Fruit fly (Drosophila melanogaster) whole organism, embryonic: ENCODE data around the gene Sas-6.

ENCODE experiments used
- CG10543 ChIP-seq: fragments of 200-800 bp; sonication (Bioruptor generic); optimal IDR thresholded peaks from 3 replicates; lab custom pipeline; 2017; ENCODE audit warnings: missing biosample characterization, mild to moderate bottlenecking, missing genetic modification characterization, moderate library complexity
- CG13287 ChIP-seq: fragments of 200-800 bp; sonication (Bioruptor generic); IDR thresholded peaks from 2 replicates; pipeline ENCODE4 v1.3.6; 2022; ENCODE audit warnings: missing biosample characterization, missing genetic modification characterization; ENCODE audit not compliant: partially characterized antibody
- CG14965 ChIP-seq: fragments of 200-800 bp; sonication (Bioruptor generic); optimal IDR thresholded peaks from 2 replicates; lab custom pipeline; 2016; ENCODE audit warnings: missing biosample characterization, missing genetic modification characterization, borderline replicate concordance
- CG1602 ChIP-seq: fragments of 200-800 bp; sonication (Bioruptor generic); optimal IDR thresholded peaks from 3 replicates; lab custom pipeline; 2016; ENCODE audit warnings: missing biosample characterization, missing genetic modification characterization
- CG16863 ChIP-seq: fragments of 200-800 bp; sonication (Bioruptor generic); optimal IDR thresholded peaks from 3 replicates; lab custom pipeline; 2016; ENCODE audit warnings: missing biosample characterization, missing genetic modification characterization
- CG17829 ChIP-seq: fragments of 200-800 bp; optimal IDR thresholded peaks from 2 replicates; lab custom pipeline; 2019; ENCODE audit warnings: missing biosample characterization, mild to moderate bottlenecking, missing genetic modification characterization, moderate library complexity
- CG18011 ChIP-seq: fragments of 200-800 bp; sonication (Bioruptor generic); optimal IDR thresholded peaks from 2 replicates; lab custom pipeline; 2017; ENCODE audit warnings: missing biosample characterization, missing genetic modification characterization, mild to moderate bottlenecking, moderate library complexity, missing genotype
- CG2120 ChIP-seq: fragments of 200-800 bp; sonication (Bioruptor generic); optimal IDR thresholded peaks from 3 replicates; lab custom pipeline; 2016; ENCODE audit warnings: missing biosample characterization, missing genetic modification characterization
- CG2202 ChIP-seq: fragments of 200-800 bp; sonication (Bioruptor generic); optimal IDR thresholded peaks from 2 replicates; lab custom pipeline; 2018; ENCODE audit warnings: missing biosample characterization, mild to moderate bottlenecking, missing genetic modification characterization
- CG2889 ChIP-seq: fragments of 200-800 bp; sonication (Bioruptor generic); IDR thresholded peaks from 3 replicates; pipeline ENCODE4 v1.3.6; 2022; ENCODE audit warnings: missing biosample characterization, missing genetic modification characterization
- CG7271 ChIP-seq: fragments of 200-800 bp; sonication (Bioruptor generic); optimal IDR thresholded peaks from 2 replicates; lab custom pipeline; 2018; ENCODE audit warnings: missing biosample characterization, mild to moderate bottlenecking, missing genetic modification characterization, moderate library complexity
- CG7928 ChIP-seq: fragments of 200-800 bp; sonication (Bioruptor generic); optimal IDR thresholded peaks from 2 replicates; lab custom pipeline; 2017; ENCODE audit warnings: missing biosample characterization, mild to moderate bottlenecking, missing genetic modification characterization
- CG7987 ChIP-seq: fragments of 200-800 bp; sonication (Bioruptor generic); optimal IDR thresholded peaks from 2 replicates; lab custom pipeline; 2018; ENCODE audit warnings: missing biosample characterization, mild to moderate bottlenecking, missing genetic modification characterization, moderate library complexity
- CG9727 ChIP-seq: fragments of 200-800 bp; sonication (Bioruptor generic); optimal IDR thresholded peaks from 3 replicates; lab custom pipeline; 2017; ENCODE audit warnings: missing biosample characterization, mild to moderate bottlenecking, missing genetic modification characterization
- CG9876 ChIP-seq: fragments of 200-800 bp; sonication (Bioruptor generic); optimal IDR thresholded peaks from 2 replicates; lab custom pipeline; 2016; ENCODE audit warnings: missing biosample characterization, missing genetic modification characterization
- CG9932 ChIP-seq: fragments of 200-800 bp; sonication (Bioruptor generic); IDR thresholded peaks from 2 replicates; pipeline ENCODE4 v1.3.6; 2022; ENCODE audit warnings: missing biosample characterization, missing genetic modification characterization
- Doc2 ChIP-seq: fragments of 200-800 bp; sonication (Bioruptor generic); IDR thresholded peaks from 2 replicates; pipeline ENCODE4 v1.3.6; 2022; ENCODE audit warnings: missing biosample characterization, missing genetic modification characterization
- Dp ChIP-seq: fragments of 200-800 bp; sonication (Bioruptor generic); optimal IDR thresholded peaks from 2 replicates; lab custom pipeline; 2018; ENCODE audit warnings: missing biosample characterization, mild to moderate bottlenecking, missing genetic modification characterization, moderate library complexity
- Elba2 ChIP-seq: fragments of 200-800 bp; sonication (Bioruptor generic); optimal IDR thresholded peaks from 3 replicates; lab custom pipeline; 2016; ENCODE audit warnings: missing biosample characterization, missing genetic modification characterization
- Gug ChIP-seq: fragments of 200-800 bp; sonication (Bioruptor generic); IDR thresholded peaks from 4 replicates; pipeline ENCODE4 v1.3.6; 2022; ENCODE audit warnings: missing biosample characterization, missing genetic modification characterization
- HLH3B ChIP-seq: fragments of 200-800 bp; sonication (Bioruptor generic); IDR thresholded peaks from 2 replicates; pipeline ENCODE4 v1.3.6; 2022; ENCODE audit warnings: missing biosample characterization, missing genetic modification characterization
- HLH54F ChIP-seq: fragments of 200-800 bp; sonication (Bioruptor generic); optimal IDR thresholded peaks from 3 replicates; lab custom pipeline; 2016; ENCODE audit warnings: missing biosample characterization, missing genetic modification characterization
- Hmr ChIP-seq: fragments of 200-800 bp; sonication (Bioruptor generic); optimal IDR thresholded peaks from 3 replicates; lab custom pipeline; 2017; ENCODE audit warnings: mild to moderate bottlenecking, missing biosample characterization, missing genetic modification reagents, missing genetic modification characterization
- NC2α ChIP-seq: fragments of 200-800 bp; sonication (Bioruptor generic); optimal IDR thresholded peaks from 2 replicates; lab custom pipeline; 2016; ENCODE audit warnings: missing biosample characterization, missing genetic modification characterization
- NFAT ChIP-seq: fragments of 200-800 bp; sonication (Bioruptor generic); IDR thresholded peaks from 2 replicates; pipeline ENCODE4 v1.3.6; 2022; ENCODE audit warnings: missing biosample characterization, missing genetic modification characterization
- Nf-YA ChIP-seq: fragments of 200-800 bp; sonication (Bioruptor generic); IDR thresholded peaks from 2 replicates; pipeline ENCODE4 v1.3.6; 2022; ENCODE audit warnings: missing biosample characterization, missing genetic modification characterization
- Oli ChIP-seq: fragments of 200-800 bp; sonication (Bioruptor generic); optimal IDR thresholded peaks from 2 replicates; lab custom pipeline; 2018; ENCODE audit warnings: missing biosample characterization, mild to moderate bottlenecking, missing genetic modification characterization, moderate library complexity
- Sry-β ChIP-seq: fragments of 200-800 bp; sonication (Bioruptor generic); optimal IDR thresholded peaks from 2 replicates; lab custom pipeline; 2018; ENCODE audit warnings: missing biosample characterization, mild to moderate bottlenecking, missing genetic modification characterization, moderate library complexity
- ara ChIP-seq: fragments of 200-800 bp; sonication (Bioruptor generic); IDR thresholded peaks from 2 replicates; pipeline ENCODE4 v1.3.6; 2022; ENCODE audit warnings: missing biosample characterization, missing genetic modification characterization
- cad ChIP-seq: fragments of >200 bp; optimal IDR thresholded peaks from 2 replicates; lab custom pipeline; 2017; ENCODE audit warnings: missing biosample characterization, missing genetic modification characterization
- cato ChIP-seq: fragments of 200-800 bp; sonication (Bioruptor generic); optimal IDR thresholded peaks from 2 replicates; lab custom pipeline; 2016; ENCODE audit warnings: missing biosample characterization, missing genetic modification characterization, borderline replicate concordance
- cg ChIP-seq: fragments of 200-800 bp; sonication (Bioruptor generic); optimal IDR thresholded peaks from 3 replicates; lab custom pipeline; 2019; ENCODE audit warnings: missing biosample characterization, mild to moderate bottlenecking, missing genetic modification characterization, moderate library complexity
- dati ChIP-seq: fragments of 200-800 bp; sonication (Bioruptor generic); IDR thresholded peaks from 2 replicates; pipeline ENCODE4 v1.3.6; 2022; ENCODE audit warnings: missing biosample characterization, missing genetic modification characterization
- eyg ChIP-seq: fragments of 200-800 bp; sonication (Bioruptor generic); optimal IDR thresholded peaks from 3 replicates; lab custom pipeline; 2016; ENCODE audit warnings: missing biosample characterization, missing genetic modification characterization
- kah ChIP-seq: fragments of 200-800 bp; sonication (Bioruptor generic); optimal IDR thresholded peaks from 2 replicates; lab custom pipeline; 2018; ENCODE audit warnings: missing biosample characterization, mild to moderate bottlenecking, missing genetic modification characterization
- lilli ChIP-seq: fragments of 200-800 bp; sonication (Bioruptor generic); optimal IDR thresholded peaks from 3 replicates; lab custom pipeline; 2016; ENCODE audit warnings: missing biosample characterization, missing genetic modification characterization
- lola ChIP-seq, 3 experiments: fragments of >200 bp in 2 of 3; fragments of 200-800 bp in 1 of 3; sonication (Bioruptor generic) in 1 of 3; optimal IDR thresholded peaks; 2 replicates each; lab custom pipeline; 2017 to 2019; ENCODE audit warnings: missing biosample characterization in 3 of 3, missing genetic modification characterization in 3 of 3, mild to moderate bottlenecking in 1 of 3, moderate library complexity in 1 of 3
- mld ChIP-seq: fragments of 200-800 bp; sonication (Bioruptor generic); IDR thresholded peaks from 3 replicates; pipeline ENCODE4 v1.3.6; 2022; ENCODE audit warnings: missing biosample characterization, missing genetic modification characterization; ENCODE audit not compliant: partially characterized antibody
- peb ChIP-seq: fragments of 200-800 bp; sonication (Bioruptor generic); IDR thresholded peaks from 2 replicates; pipeline ENCODE4 v1.3.6; 2022; ENCODE audit warnings: missing biosample characterization, missing genetic modification characterization
- pita ChIP-seq: fragments of 200-800 bp; sonication (Bioruptor generic); optimal IDR thresholded peaks from 2 replicates; lab custom pipeline; 2017; ENCODE audit warnings: missing biosample characterization, mild to moderate bottlenecking, missing genetic modification characterization
- sima ChIP-seq: fragments of 200-800 bp; sonication (Bioruptor generic); optimal IDR thresholded peaks from 2 replicates; lab custom pipeline; 2016; ENCODE audit warnings: missing biosample characterization, missing genetic modification characterization
- slp2 ChIP-seq: fragments of 200-800 bp; sonication (Bioruptor generic); optimal IDR thresholded peaks from 2 replicates; lab custom pipeline; 2016; ENCODE audit warnings: missing biosample characterization, missing genetic modification characterization
- stwl ChIP-seq: fragments of 200-800 bp; sonication (Bioruptor generic); optimal IDR thresholded peaks from 3 replicates; lab custom pipeline; 2018; ENCODE audit warnings: missing biosample characterization, mild to moderate bottlenecking, missing genetic modification characterization, moderate library complexity
- toy ChIP-seq: fragments of 200-800 bp; sonication (Bioruptor generic); IDR thresholded peaks from 2 replicates; pipeline ENCODE4 v1.3.6; 2022; ENCODE audit warnings: missing biosample characterization, missing genetic modification characterization
- trem ChIP-seq: fragments of 200-800 bp; optimal IDR thresholded peaks from 3 replicates; lab custom pipeline; 2019; ENCODE audit warnings: missing biosample characterization, mild to moderate bottlenecking, missing genetic modification characterization, moderate library complexity
- twi ChIP-seq: fragments of 200-800 bp; optimal IDR thresholded peaks from 2 replicates; lab custom pipeline; 2019; ENCODE audit warnings: missing biosample characterization, mild to moderate bottlenecking, missing genetic modification characterization, moderate library complexity
- tx ChIP-seq: fragments of 200-800 bp; sonication (Bioruptor generic); optimal IDR thresholded peaks from 2 replicates; lab custom pipeline; 2016; ENCODE audit warnings: missing biosample characterization, missing genetic modification characterization
- unpg ChIP-seq: fragments of 200-800 bp; sonication (Bioruptor generic); optimal IDR thresholded peaks from 3 replicates; lab custom pipeline; 2018; ENCODE audit warnings: missing biosample characterization, mild to moderate bottlenecking, missing genetic modification characterization, moderate library complexity

The Sas-6 gene

dm6 chr3R:30046029-30047001, 51.2 kb downstream of the Sas-6 start, which contains the start of the genes RpL32 and CG7943 (continued):
- TF ChIP-seq Hmr (GFP tag; lab: Kevin White, UChicago) (peak; percentile 96), CG14965 (peak; percentile 79), CG9932 (peak; percentile 99), peb (GFP tag; lab: Robert Waterston, UW) (peak; percentile 92), Gug (GFP tag; lab: Robert Waterston, UW) (peak; percentile 97), mld (GFP tag; lab: Robert Waterston, UW) (peak; percentile 100), CG9876 (GFP tag; lab: Kevin White, UChicago) (peak; percentile 97), HLH54F (peak; percentile 90), CG13287 (GFP tag; lab: Robert Waterston, UW) (peak; percentile 100), slp2 (GFP tag; lab: Kevin White, UChicago) (peak; percentile 93), CG2202 (tag; lab: Kevin White, UChicago) (peak; percentile 76), dati (GFP tag; lab: Robert Waterston, UW) (peak; percentile 81), CG7928 (GFP tag; lab: Kevin White, UChicago) (peak; percentile 77), eyg (GFP tag; lab: Kevin White, UChicago) (peak; percentile 96), CG18011 (peak; percentile 77), lilli (peak; percentile 93), Nf-YA (GFP tag; lab: Robert Waterston, UW) (peak; percentile 86), HLH3B (GFP tag; lab: Robert Waterston, UW) (peak; percentile 93), cad (GFP tag; lab: Kevin White, UChicago) (peak; percentile 84), cg (GFP tag; lab: Kevin White, UChicago) (no peak), stwl (tag; lab: Kevin White, UChicago) (peak; percentile 79), Sry-β (GFP tag; lab: Kevin White, UChicago) (peak; percentile 78), CG10543 (GFP tag; lab: Kevin White, UChicago) (peak; percentile 97), Dp (GFP tag; lab: Kevin White, UChicago) (peak; percentile 78), ara (GFP tag; lab: Robert Waterston, UW) (peak; percentile 90), CG16863 (GFP tag; lab: Kevin White, UChicago) (peak; percentile 86), CG9727 (GFP tag; lab: Kevin White, UChicago) (peak; percentile 97), CG1602 (GFP tag; lab: Kevin White, UChicago) (peak; percentile 82), CG7271 (tag; lab: Kevin White, UChicago) (peak; percentile 84), Doc2 (GFP tag; lab: Robert Waterston, UW) (peak; percentile 89), trem (tag; lab: Kevin White, UChicago) (peak; percentile 93), pita (GFP tag; lab: Kevin White, UChicago) (no peak), cato (GFP tag; lab: Kevin White, UChicago) (peak; percentile 74), sima (GFP tag; lab: Kevin White, UChicago) (peak; percentile 97), Elba2 (GFP tag; lab: Kevin White, UChicago) (peak; percentile 34), CG17829 (tag; lab: Kevin White, UChicago) (peak; percentile 93), CG7987 (GFP tag; lab: Kevin White, UChicago) (peak; percentile 98), CG2889 (GFP tag; lab: Robert Waterston, UW) (peak; percentile 88), NC2α (GFP tag; lab: Kevin White, UChicago) (peak; percentile 74), unpg (GFP tag; lab: Kevin White, UChicago) (peak; percentile 91), NFAT (no peak; the same call in 1 of the 2 replicates), kah (GFP tag; lab: Kevin White, UChicago) (peak; percentile 72), twi (tag; lab: Kevin White, UChicago) (peak; percentile 70), Oli (peak; percentile 76), toy (GFP tag; lab: Robert Waterston, UW) (peak; percentile 87), lola (GFP tag; optimal IDR thresholded peaks at IDR 0.05; lab: Kevin White, UChicago) (peak in 1 of 3 experiments; percentile 70), CG2120 (GFP tag; lab: Kevin White, UChicago) (peak; percentile 92), tx (GFP tag; lab: Kevin White, UChicago) (peak; percentile 83)
